Worm (Caenorhabditis elegans) whole organism, L1 larva: ENCODE data around the gene Y116A8C.24.
A peak's percentile ranks its signal among the peaks of the same experiment; 100 is the strongest.

Experiments used
- C04F5.9 ChIP-seq: sonication (generic microtip); optimal IDR thresholded peaks from 2 replicates; lab custom pipeline; 2016; ENCODE audit warnings: missing genetic modification characterization, missing compliant biosample characterization
- Y116A8C.19 ChIP-seq: sonication (generic microtip); optimal IDR thresholded peaks from 2 replicates; lab custom pipeline; 2016; ENCODE audit warnings: missing compliant biosample characterization, missing genetic modification characterization, borderline replicate concordance
- aha-1 ChIP-seq: fragments of 150-350 bp; optimal IDR thresholded peaks from 2 replicates; lab custom pipeline; 2014; ENCODE audit warnings: missing biosample characterization, missing genetic modification characterization
- alr-1 ChIP-seq: fragments of 200-800 bp; sonication (Bioruptor generic); optimal IDR thresholded peaks from 2 replicates; lab custom pipeline; 2018; ENCODE audit warnings: borderline replicate concordance, mild to moderate bottlenecking, missing genetic modification characterization, missing compliant biosample characterization
- ama-1 ChIP-seq: fragments of 150-350 bp; optimal IDR thresholded peaks from 2 replicates; lab custom pipeline; 2014
- ceh-63 ChIP-seq: fragments of 200-800 bp; sonication (Bioruptor generic); optimal IDR thresholded peaks from 2 replicates; lab custom pipeline; 2018; ENCODE audit warnings: mild to moderate bottlenecking, missing genetic modification characterization, missing compliant biosample characterization
- ceh-8 ChIP-seq: fragments of 200-800 bp; sonication (Bioruptor generic); optimal IDR thresholded peaks from 2 replicates; lab custom pipeline; 2018; ENCODE audit warnings: mild to moderate bottlenecking, missing genetic modification characterization, moderate library complexity, missing compliant biosample characterization
- ceh-88 ChIP-seq: fragments of 200-800 bp; sonication (Bioruptor generic); IDR thresholded peaks from 2 replicates; pipeline ENCODE4 v1.3.6; 2022; ENCODE audit warnings: missing genetic modification characterization, missing compliant biosample characterization
- ceh-90 ChIP-seq: sonication (generic microtip); optimal IDR thresholded peaks from 2 replicates; lab custom pipeline; 2016; ENCODE audit warnings: missing genetic modification characterization, missing compliant biosample characterization
- ces-1 ChIP-seq: fragments of 150-350 bp; optimal IDR thresholded peaks from 2 replicates; lab custom pipeline; 2014; ENCODE audit warnings: missing biosample characterization, missing genetic modification reagents, missing genetic modification characterization
- dpl-1 ChIP-seq, 3 experiments: fragments of 150-350 bp in 2 of 3; sonication (generic microtip) in 1 of 3; optimal IDR thresholded peaks; 2 replicates each; lab custom pipeline; 2014 to 2017; ENCODE audit warnings: missing biosample characterization in 3 of 3, missing genetic modification characterization in 3 of 3, missing genetic modification reagents in 3 of 3
- dsc-1 ChIP-seq: sonication (generic microtip); optimal IDR thresholded peaks from 2 replicates; lab custom pipeline; 2016; ENCODE audit warnings: mild to moderate bottlenecking, missing genetic modification characterization, missing compliant biosample characterization
- efl-1 ChIP-seq, 4 experiments: fragments of 150-350 bp; optimal IDR thresholded peaks in 3 of 4; peaks in 1 of 4; 1 replicate in 1 of 4; 2 replicates in 3 of 4; lab custom pipeline; 2014; ENCODE audit warnings: missing biosample characterization in 2 of 4, missing genetic modification characterization in 2 of 4, missing genetic modification reagents in 2 of 4
- egl-13 ChIP-seq: sonication (generic microtip); optimal IDR thresholded peaks from 2 replicates; lab custom pipeline; 2016; ENCODE audit warnings: missing genotype, missing genetic modification reagents, missing genetic modification characterization, missing compliant biosample characterization
- fkh-4 ChIP-seq: sonication (generic microtip); optimal IDR thresholded peaks from 2 replicates; lab custom pipeline; 2016; ENCODE audit warnings: missing compliant biosample characterization, missing genetic modification characterization, borderline replicate concordance
- fkh-8 ChIP-seq: sonication (generic microtip); optimal IDR thresholded peaks from 2 replicates; lab custom pipeline; 2016; ENCODE audit warnings: mild to moderate bottlenecking, missing genetic modification characterization, missing compliant biosample characterization
- fos-1 ChIP-seq: fragments of 150-350 bp; optimal IDR thresholded peaks from 2 replicates; lab custom pipeline; 2014; ENCODE audit warnings: missing biosample characterization, missing genetic modification characterization
- grh-1 ChIP-seq: fragments of 200-800 bp; sonication (Bioruptor generic); IDR thresholded peaks from 2 replicates; pipeline ENCODE4 v1.3.6; 2022; ENCODE audit warnings: missing genetic modification reagents, missing genetic modification characterization, missing compliant biosample characterization
- hlh-17 ChIP-seq: fragments of 200-800 bp; sonication (Bioruptor generic); optimal IDR thresholded peaks from 2 replicates; lab custom pipeline; 2018; ENCODE audit warnings: missing genetic modification characterization, mild to moderate bottlenecking, missing compliant biosample characterization, moderate library complexity, borderline replicate concordance
- hlh-4 ChIP-seq: sonication (generic microtip); optimal IDR thresholded peaks from 2 replicates; lab custom pipeline; 2016; ENCODE audit warnings: mild to moderate bottlenecking, missing genetic modification characterization, missing compliant biosample characterization
- hpl-2 ChIP-seq: fragments of 150-350 bp; optimal IDR thresholded peaks from 2 replicates; lab custom pipeline; 2014; ENCODE audit warnings: missing biosample characterization, missing genetic modification reagents, missing genetic modification characterization
- irx-1 ChIP-seq: sonication (generic microtip); optimal IDR thresholded peaks from 2 replicates; lab custom pipeline; 2016; ENCODE audit warnings: missing genetic modification characterization, missing compliant biosample characterization
- lin-14 ChIP-seq: fragments of 200-800 bp; sonication (Bioruptor generic); optimal IDR thresholded peaks from 2 replicates; lab custom pipeline; 2018; ENCODE audit warnings: mild to moderate bottlenecking, missing genetic modification characterization, moderate library complexity, missing compliant biosample characterization
- lin-15B ChIP-seq: fragments of 150-350 bp; sonication (generic microtip); optimal IDR thresholded peaks from 3 replicates; lab custom pipeline; 2014; ENCODE audit warnings: missing biosample characterization, missing genetic modification characterization
- lin-39 ChIP-seq: fragments of 150-350 bp; optimal IDR thresholded peaks from 2 replicates; lab custom pipeline; 2014; ENCODE audit warnings: missing biosample characterization, missing genetic modification reagents, missing genetic modification characterization
- mab-9 ChIP-seq: fragments of 200-800 bp; sonication (Bioruptor generic); IDR thresholded peaks from 2 replicates; pipeline ENCODE4 v1.3.6; 2022; ENCODE audit warnings: missing genetic modification reagents, missing genetic modification characterization, missing compliant biosample characterization
- mef-2 ChIP-seq: fragments of 150-350 bp; optimal IDR thresholded peaks from 2 replicates; lab custom pipeline; 2014; ENCODE audit warnings: missing biosample characterization, missing genetic modification characterization
- nhr-20 ChIP-seq: sonication (generic microtip); optimal IDR thresholded peaks from 2 replicates; lab custom pipeline; 2016; ENCODE audit warnings: mild to moderate bottlenecking, missing genetic modification characterization, missing compliant biosample characterization
- nhr-237 ChIP-seq: fragments of 150-350 bp; optimal IDR thresholded peaks from 2 replicates; lab custom pipeline; 2014; ENCODE audit warnings: missing biosample characterization, missing genetic modification characterization
- nhr-28 ChIP-seq: fragments of 150-350 bp; optimal IDR thresholded peaks from 2 replicates; lab custom pipeline; 2014; ENCODE audit warnings: missing biosample characterization, missing genetic modification characterization
- nhr-47 ChIP-seq: sonication (generic microtip); optimal IDR thresholded peaks from 2 replicates; lab custom pipeline; 2016; ENCODE audit warnings: mild to moderate bottlenecking, missing genetic modification characterization, moderate library complexity, missing compliant biosample characterization
- nhr-76 ChIP-seq: sonication (generic microtip); optimal IDR thresholded peaks from 2 replicates; lab custom pipeline; 2017; ENCODE audit warnings: missing biosample characterization, missing genetic modification characterization
- pag-3 ChIP-seq: sonication (generic microtip); optimal IDR thresholded peaks from 2 replicates; lab custom pipeline; 2017; ENCODE audit warnings: missing genetic modification characterization, mild to moderate bottlenecking, missing compliant biosample characterization, antibody characterized with exemption, borderline replicate concordance; ENCODE audit not compliant: insufficient read depth
- pqm-1 ChIP-seq: sonication (generic microtip); optimal IDR thresholded peaks from 3 replicates; lab custom pipeline; 2017; ENCODE audit warnings: missing biosample characterization, missing genetic modification characterization
- rnt-1 ChIP-seq: sonication (generic microtip); optimal IDR thresholded peaks from 2 replicates; lab custom pipeline; 2016; ENCODE audit warnings: mild to moderate bottlenecking, missing genetic modification characterization, moderate library complexity, missing compliant biosample characterization
- skn-1 ChIP-seq: fragments of 150-350 bp; optimal IDR thresholded peaks from 2 replicates; lab custom pipeline; 2014; ENCODE audit warnings: missing biosample characterization, missing genetic modification characterization
- snpc-4 ChIP-seq: fragments of 150-350 bp; optimal IDR thresholded peaks from 2 replicates; lab custom pipeline; 2014; ENCODE audit warnings: missing biosample characterization, missing genetic modification characterization
- snu-23 ChIP-seq: sonication (generic microtip); optimal IDR thresholded peaks from 2 replicates; lab custom pipeline; 2016; ENCODE audit warnings: missing genetic modification characterization, missing compliant biosample characterization
- sox-4 ChIP-seq: sonication (generic microtip); optimal IDR thresholded peaks from 2 replicates; lab custom pipeline; 2016; ENCODE audit warnings: missing genetic modification characterization, missing compliant biosample characterization
- sup-37 ChIP-seq: fragments of 200-800 bp; sonication (Bioruptor generic); optimal IDR thresholded peaks from 2 replicates; lab custom pipeline; 2018; ENCODE audit warnings: mild to moderate bottlenecking, missing genetic modification characterization, missing compliant biosample characterization
- tbx-2 ChIP-seq: sonication (generic microtip); optimal IDR thresholded peaks from 2 replicates; lab custom pipeline; 2016; ENCODE audit warnings: missing genetic modification characterization, missing compliant biosample characterization
- tlp-1 ChIP-seq: fragments of 150-350 bp; optimal IDR thresholded peaks from 2 replicates; lab custom pipeline; 2014; ENCODE audit warnings: missing biosample characterization, missing genetic modification characterization
- unc-30 ChIP-seq: sonication (generic microtip); optimal IDR thresholded peaks from 2 replicates; lab custom pipeline; 2017; ENCODE audit warnings: missing biosample characterization, missing genetic modification characterization
- unc-62 ChIP-seq: fragments of 150-350 bp; optimal IDR thresholded peaks from 2 replicates; lab custom pipeline; 2014; ENCODE audit warnings: missing biosample characterization, missing genetic modification reagents, missing genetic modification characterization
- unc-86 ChIP-seq: sonication (generic microtip); optimal IDR thresholded peaks from 2 replicates; lab custom pipeline; 2016; ENCODE audit warnings: missing genetic modification characterization, missing compliant biosample characterization
- unc-98 ChIP-seq: fragments of 200-800 bp; sonication (Bioruptor generic); IDR thresholded peaks from 2 replicates; pipeline ENCODE4 v1.3.6; 2022; ENCODE audit warnings: missing genetic modification characterization, missing compliant biosample characterization
- vab-15 ChIP-seq: sonication (generic microtip); optimal IDR thresholded peaks from 2 replicates; lab custom pipeline; 2017; ENCODE audit warnings: missing genotype, mild to moderate bottlenecking, missing genetic modification characterization, missing compliant biosample characterization
- xbp-1 ChIP-seq: sonication (generic microtip); optimal IDR thresholded peaks from 2 replicates; lab custom pipeline; 2016; ENCODE audit warnings: missing genetic modification characterization, missing compliant biosample characterization
- zag-1 ChIP-seq: fragments of 150-350 bp; optimal IDR thresholded peaks from 2 replicates; lab custom pipeline; 2014; ENCODE audit warnings: missing biosample characterization, missing genetic modification characterization
- zip-4 ChIP-seq: fragments of 200-800 bp; sonication (Bioruptor generic); optimal IDR thresholded peaks from 2 replicates; lab custom pipeline; 2018; ENCODE audit warnings: mild to moderate bottlenecking, missing genetic modification characterization, moderate library complexity, missing compliant biosample characterization
- ztf-11 ChIP-seq, 2 experiments: sonication (generic microtip); optimal IDR thresholded peaks; 2 replicates each; lab custom pipeline; 2016 to 2017; ENCODE audit warnings: missing genetic modification characterization in 2 of 2, missing biosample characterization in 1 of 2, missing compliant biosample characterization in 1 of 2

Y116A8C.24 gene

DNA sequence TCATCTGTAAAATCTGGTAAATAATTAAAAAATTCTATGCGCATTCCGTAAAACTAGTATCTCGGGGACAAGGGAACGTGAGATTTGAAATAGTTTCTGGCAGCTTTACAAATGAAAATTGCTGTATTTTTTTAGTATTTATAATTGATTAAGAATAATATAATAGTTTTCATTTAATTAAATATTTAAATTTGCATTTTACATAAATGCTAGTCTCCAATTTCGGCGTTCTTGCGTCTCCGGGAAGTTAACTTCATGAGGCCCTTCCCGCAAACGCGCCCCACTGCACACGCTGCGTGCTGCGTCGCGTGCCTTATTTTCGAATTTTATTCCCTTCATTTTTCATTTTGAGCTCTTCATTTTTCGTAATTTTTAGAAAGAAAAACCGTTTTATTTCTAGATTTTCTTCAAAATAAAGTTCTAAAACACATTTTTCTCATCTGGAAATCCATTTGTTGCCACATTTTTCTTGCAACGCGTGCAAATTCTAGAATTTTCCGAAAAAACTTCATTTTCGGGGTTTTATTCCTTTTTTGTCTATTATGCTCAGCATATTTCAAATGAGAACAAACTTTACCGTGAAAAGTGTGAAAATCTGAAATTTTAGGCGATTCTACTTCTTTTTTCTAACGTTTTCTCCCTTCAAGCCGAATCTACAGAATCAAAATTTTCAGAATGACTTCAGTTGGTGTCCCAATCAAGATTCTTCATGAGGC, 16.9 kb upstream of the Y116A8C.24 start, which contains the start of the genes snx-13 and snr-1:
TSS of gene snx-13 (minus strand) at position 55 of the 716 bp plus-strand sequence.
TSS of gene snr-1 (plus strand) at position 666 of the 716 bp plus-strand sequence.
- TF ChIP-seq ces-1 (GFP tag; lab: Kevin White, UChicago), result peak; percentile 14
- TF ChIP-seq ceh-88 (GFP tag; lab: Robert Waterston, UW), result peak; percentile 87
- peak; percentile 87 for TF ChIP-seq xbp-1 (tag; lab: Kevin White, UChicago)
- TF ChIP-seq nhr-28 (tag; lab: Kevin White, UChicago), result no peak
- peak; percentile 58 for TF ChIP-seq sox-4 (tag; lab: Kevin White, UChicago)
- TF ChIP-seq nhr-47 (tag; lab: Kevin White, UChicago), result peak; percentile 90
- peak; percentile 96 for TF ChIP-seq fkh-8 (tag; lab: Kevin White, UChicago)
- no peak for TF ChIP-seq nhr-76
- no peak for TF ChIP-seq aha-1 (tag; lab: Kevin White, UChicago)
- no peak for TF ChIP-seq ama-1 (lab: Kevin White, UChicago)
- peak; percentile 77 for TF ChIP-seq unc-86 (tag; lab: Kevin White, UChicago)
- peak; percentile 84 for TF ChIP-seq tbx-2 (tag; lab: Kevin White, UChicago)
- peak; percentile 61 for TF ChIP-seq fos-1 (tag; lab: Kevin White, UChicago)
- TF ChIP-seq zip-4 (GFP tag; lab: Kevin White, UChicago), result no peak
- peak; percentile 91 for TF ChIP-seq lin-14 (GFP tag; lab: Kevin White, UChicago)
- peak; percentile 40 for TF ChIP-seq sup-37
- TF ChIP-seq irx-1 (tag; lab: Kevin White, UChicago), result peak; percentile 68
- TF ChIP-seq grh-1 (GFP tag; lab: Robert Waterston, UW), result no peak
- no peak for TF ChIP-seq nhr-237
- no peak for TF ChIP-seq unc-62 (GFP tag; lab: Kevin White, UChicago)
- no peak for TF ChIP-seq pqm-1 (tag; lab: Kevin White, UChicago)
- peak; percentile 81 for TF ChIP-seq nhr-20 (tag; lab: Kevin White, UChicago)
- TF ChIP-seq Y116A8C.19, result no peak
- peak; percentile 2 for TF ChIP-seq snpc-4
- peak; percentile 89 for TF ChIP-seq rnt-1 (tag; lab: Kevin White, UChicago)
- no peak for TF ChIP-seq lin-39 (tag; lab: Kevin White, UChicago)
- peak; percentile 81 for TF ChIP-seq ceh-63 (GFP tag; lab: Kevin White, UChicago)
- peak; percentile 95 for TF ChIP-seq vab-15
- TF ChIP-seq unc-98 (GFP tag; lab: Robert Waterston, UW), result peak; percentile 98
- TF ChIP-seq unc-30 (tag; lab: Kevin White, UChicago), result no peak
- TF ChIP-seq C04F5.9, result peak; percentile 51
- TF ChIP-seq snu-23 (GFP tag; lab: Kevin White, UChicago), result peak; percentile 87
- TF ChIP-seq pag-3 (tag; lab: Kevin White, UChicago), result no peak
- TF ChIP-seq ztf-11 (tag; optimal IDR thresholded peaks at IDR 0.05; lab: Kevin White, UChicago), result peak in 1 of 2 experiments; percentile 79
- TF ChIP-seq tlp-1 (tag; lab: Kevin White, UChicago), result no peak
- TF ChIP-seq dpl-1 (GFP tag; optimal IDR thresholded peaks at IDR 0.05; lab: Kevin White, UChicago), result peak; percentile 63 to 69 (median 64)
- TF ChIP-seq mef-2 (tag; lab: Kevin White, UChicago), result peak; percentile 25
- peak; percentile 75 to 77 for TF ChIP-seq efl-1 (optimal IDR thresholded peaks at IDR 0.05; lab: Kevin White, UChicago)
- TF ChIP-seq efl-1 (GFP tag; optimal IDR thresholded peaks at IDR 0.05 in 1 of 2; lab: Kevin White, UChicago), result peak; percentile 64 to 94
- TF ChIP-seq hlh-17 (GFP tag; lab: Kevin White, UChicago), result no peak
- TF ChIP-seq skn-1 (tag; lab: Kevin White, UChicago), result peak; percentile 42
- TF ChIP-seq hlh-4 (tag; lab: Kevin White, UChicago), result no peak
- TF ChIP-seq hpl-2 (GFP tag; lab: Kevin White, UChicago), result no peak
- no peak; the same call in 1 of the 2 replicates for TF ChIP-seq mab-9
- TF ChIP-seq alr-1 (tag; lab: Kevin White, UChicago), result no peak
- TF ChIP-seq dsc-1 (tag; lab: Kevin White, UChicago), result peak; percentile 62
- peak; percentile 90 for TF ChIP-seq lin-15B (tag; lab: Kevin White, UChicago)
- peak; percentile 68 for TF ChIP-seq fkh-4 (tag; lab: Kevin White, UChicago)
- TF ChIP-seq egl-13 (tag; lab: Kevin White, UChicago), result peak; percentile 66
- peak; percentile 52 for TF ChIP-seq ceh-8 (GFP tag; lab: Kevin White, UChicago)
- TF ChIP-seq zag-1, result no peak
- TF ChIP-seq ceh-90 (tag; lab: Kevin White, UChicago), result peak; percentile 71
